Fruit fly (Drosophila melanogaster) whole organism, embryonic: Measurements from ENCODE around the gene CG42711.

Experiments
- ATbp ChIP-seq: fragments of 200-800 bp; sonication (Bioruptor generic); optimal IDR thresholded peaks from 2 replicates; lab custom pipeline; 2017; ENCODE audit warnings: missing biosample characterization, mild to moderate bottlenecking, missing genetic modification characterization, missing genetic modification reagents
- B-H1 ChIP-seq: fragments of 200-800 bp; sonication (Bioruptor generic); IDR thresholded peaks from 3 replicates; pipeline ENCODE4 v1.3.6; 2022; ENCODE audit warnings: missing biosample characterization, missing genetic modification characterization
- CG12219 ChIP-seq: fragments of 200-800 bp; sonication (Bioruptor generic); optimal IDR thresholded peaks from 3 replicates; lab custom pipeline; 2018; ENCODE audit warnings: missing biosample characterization, mild to moderate bottlenecking, missing genetic modification characterization
- CG12659 ChIP-seq: fragments of 200-800 bp; sonication (Bioruptor generic); optimal IDR thresholded peaks from 3 replicates; lab custom pipeline; 2017; ENCODE audit warnings: mild to moderate bottlenecking, missing biosample characterization, missing genetic modification reagents, missing genetic modification characterization
- CG13894 ChIP-seq: fragments of 200-800 bp; sonication (Bioruptor generic); optimal IDR thresholded peaks from 3 replicates; lab custom pipeline; 2018; ENCODE audit warnings: missing biosample characterization, mild to moderate bottlenecking, missing genetic modification characterization, moderate library complexity
- CG15696 ChIP-seq: fragments of 200-800 bp; sonication (Bioruptor generic); optimal IDR thresholded peaks from 2 replicates; lab custom pipeline; 2019; ENCODE audit warnings: missing biosample characterization, mild to moderate bottlenecking, missing genetic modification characterization, moderate library complexity
- CG17385 ChIP-seq: fragments of 200-800 bp; sonication (Bioruptor generic); optimal IDR thresholded peaks from 3 replicates; lab custom pipeline; 2018; ENCODE audit warnings: missing biosample characterization, mild to moderate bottlenecking, missing genetic modification characterization
- CG2678 ChIP-seq: fragments of 200-800 bp; sonication (Bioruptor generic); optimal IDR thresholded peaks from 3 replicates; lab custom pipeline; 2019; ENCODE audit warnings: missing biosample characterization, mild to moderate bottlenecking, missing genetic modification characterization, moderate library complexity
- CG31388 ChIP-seq: fragments of 200-800 bp; sonication (Bioruptor generic); optimal IDR thresholded peaks from 2 replicates; lab custom pipeline; 2016; ENCODE audit warnings: missing biosample characterization, missing genetic modification characterization
- CG31441 ChIP-seq: fragments of 200-800 bp; sonication (Bioruptor generic); IDR thresholded peaks from 2 replicates; pipeline ENCODE4 v1.3.6; 2022; ENCODE audit warnings: missing biosample characterization, missing genetic modification characterization
- CG3281 ChIP-seq: fragments of 200-800 bp; sonication (Bioruptor generic); optimal IDR thresholded peaks from 3 replicates; lab custom pipeline; 2017; ENCODE audit warnings: missing biosample characterization, mild to moderate bottlenecking, missing genetic modification characterization
- CG3995 ChIP-seq: fragments of 200-800 bp; sonication (Bioruptor generic); optimal IDR thresholded peaks from 3 replicates; lab custom pipeline; 2016; ENCODE audit warnings: missing biosample characterization, missing genetic modification characterization
- CG4328 ChIP-seq: fragments of 200-800 bp; sonication (Bioruptor generic); optimal IDR thresholded peaks from 3 replicates; lab custom pipeline; 2017; ENCODE audit warnings: missing biosample characterization, missing genetic modification reagents, missing genetic modification characterization
- CG4617 ChIP-seq: fragments of 200-800 bp; sonication (Bioruptor generic); optimal IDR thresholded peaks from 3 replicates; lab custom pipeline; 2016; ENCODE audit warnings: missing biosample characterization, missing genetic modification characterization, borderline replicate concordance
- CG7987 ChIP-seq: fragments of 200-800 bp; sonication (Bioruptor generic); optimal IDR thresholded peaks from 2 replicates; lab custom pipeline; 2018; ENCODE audit warnings: missing biosample characterization, mild to moderate bottlenecking, missing genetic modification characterization, moderate library complexity
- Chrac-16 ChIP-seq: fragments of 200-800 bp; sonication (Bioruptor generic); optimal IDR thresholded peaks from 3 replicates; lab custom pipeline; 2016; ENCODE audit warnings: missing biosample characterization, missing genetic modification characterization
- CkIIα-i1 ChIP-seq: fragments of 200-800 bp; sonication (Bioruptor generic); IDR thresholded peaks from 2 replicates; pipeline ENCODE4 v1.3.6; 2022; ENCODE audit warnings: missing biosample characterization, missing genetic modification characterization
- CoRest ChIP-seq: fragments of 200-800 bp; sonication (Bioruptor generic); optimal IDR thresholded peaks from 3 replicates; lab custom pipeline; 2018; ENCODE audit warnings: missing biosample characterization, mild to moderate bottlenecking, missing genetic modification characterization, moderate library complexity
- Dbx ChIP-seq: fragments of 200-800 bp; sonication (Bioruptor generic); IDR thresholded peaks from 3 replicates; pipeline ENCODE4 v1.3.6; 2022; ENCODE audit warnings: missing biosample characterization, missing genetic modification characterization
- Dfd ChIP-seq, 2 experiments: fragments of >200 bp; optimal IDR thresholded peaks; 2 replicates each; lab custom pipeline; 2017; ENCODE audit warnings: missing biosample characterization in 2 of 2, missing genetic modification characterization in 2 of 2
- Dp ChIP-seq: fragments of 200-800 bp; sonication (Bioruptor generic); optimal IDR thresholded peaks from 2 replicates; lab custom pipeline; 2018; ENCODE audit warnings: missing biosample characterization, mild to moderate bottlenecking, missing genetic modification characterization, moderate library complexity
- Ets65A ChIP-seq: fragments of 200-800 bp; sonication (Bioruptor generic); peaks from one replicate; lab custom pipeline; 2016; ENCODE audit warnings: missing biosample characterization, missing genetic modification characterization
- Gug ChIP-seq: fragments of 200-800 bp; sonication (Bioruptor generic); IDR thresholded peaks from 4 replicates; pipeline ENCODE4 v1.3.6; 2022; ENCODE audit warnings: missing biosample characterization, missing genetic modification characterization
- Hey ChIP-seq: fragments of 200-800 bp; sonication (Bioruptor generic); optimal IDR thresholded peaks from 3 replicates; lab custom pipeline; 2018; ENCODE audit warnings: missing biosample characterization, mild to moderate bottlenecking, missing genetic modification characterization
- Kr ChIP-seq: fragments of 200-800 bp; sonication (Bioruptor generic); optimal IDR thresholded peaks from 2 replicates; lab custom pipeline; 2017; ENCODE audit warnings: missing biosample characterization, mild to moderate bottlenecking, missing genetic modification characterization
- Med ChIP-seq: fragments of 200-800 bp; sonication (Bioruptor generic); peaks from one replicate; lab custom pipeline; 2016; ENCODE audit warnings: missing biosample characterization, missing genetic modification characterization, mild to moderate bottlenecking, inconsistent platforms, moderate library complexity
- Meics ChIP-seq: fragments of 200-800 bp; sonication (Bioruptor generic); optimal IDR thresholded peaks from 2 replicates; lab custom pipeline; 2017; ENCODE audit warnings: missing biosample characterization, mild to moderate bottlenecking, missing genetic modification characterization
- Optix ChIP-seq: fragments of 200-800 bp; sonication (Bioruptor generic); IDR thresholded peaks from 3 replicates; pipeline ENCODE4 v1.3.6; 2022; ENCODE audit warnings: missing biosample characterization, missing genetic modification characterization
- Pdp1 ChIP-seq, 2 experiments: fragments of 200-800 bp; sonication (Bioruptor generic); optimal IDR thresholded peaks; 3 replicates each; lab custom pipeline; 2016; ENCODE audit warnings: missing biosample characterization in 2 of 2, missing genetic modification characterization in 2 of 2, mild to moderate bottlenecking in 1 of 2, moderate library complexity in 1 of 2
- Rfx ChIP-seq: fragments of 200-800 bp; sonication (Bioruptor generic); IDR thresholded peaks from 2 replicates; pipeline ENCODE4 v1.3.6; 2022; ENCODE audit warnings: missing biosample characterization, missing genetic modification characterization
- chif ChIP-seq, 2 experiments: fragments of 200-800 bp; sonication (Bioruptor generic); optimal IDR thresholded peaks; 3 replicates each; lab custom pipeline; 2016; ENCODE audit warnings: missing biosample characterization in 2 of 2, missing genetic modification characterization in 2 of 2
- chinmo ChIP-seq: fragments of 200-800 bp; sonication (Bioruptor generic); IDR thresholded peaks from 4 replicates; pipeline ENCODE4 v1.3.6; 2022; ENCODE audit warnings: missing biosample characterization, missing genetic modification characterization; ENCODE audit not compliant: partially characterized antibody
- crc ChIP-seq: fragments of 200-800 bp; sonication (Bioruptor generic); optimal IDR thresholded peaks from 2 replicates; lab custom pipeline; 2016; ENCODE audit warnings: missing biosample characterization, missing genetic modification characterization
- exex ChIP-seq: fragments of 200-800 bp; sonication (Bioruptor generic); optimal IDR thresholded peaks from 4 replicates; lab custom pipeline; 2018; ENCODE audit warnings: missing biosample characterization, mild to moderate bottlenecking, missing genetic modification characterization, moderate library complexity
- gcm ChIP-seq: fragments of 200-800 bp; sonication (Bioruptor generic); optimal IDR thresholded peaks from 2 replicates; lab custom pipeline; 2019; ENCODE audit warnings: missing biosample characterization, mild to moderate bottlenecking, missing genetic modification characterization, moderate library complexity
- grn ChIP-seq: fragments of 200-800 bp; sonication (Bioruptor generic); optimal IDR thresholded peaks from 3 replicates; lab custom pipeline; 2017; ENCODE audit warnings: missing biosample characterization, missing genetic modification characterization
- gt ChIP-seq: fragments of 200-800 bp; sonication (Bioruptor generic); IDR thresholded peaks from 2 replicates; pipeline ENCODE4 v1.3.6; 2022; ENCODE audit warnings: missing biosample characterization, missing genetic modification characterization
- kah ChIP-seq: fragments of 200-800 bp; sonication (Bioruptor generic); optimal IDR thresholded peaks from 2 replicates; lab custom pipeline; 2018; ENCODE audit warnings: missing biosample characterization, mild to moderate bottlenecking, missing genetic modification characterization
- otp ChIP-seq: fragments of 200-800 bp; sonication (Bioruptor generic); IDR thresholded peaks from 3 replicates; pipeline ENCODE4, ENCODE4 v1.3.6; 2022; ENCODE audit warnings: missing biosample characterization, missing genetic modification characterization
- scrt ChIP-seq: fragments of 200-800 bp; sonication (Bioruptor generic); optimal IDR thresholded peaks from 2 replicates; lab custom pipeline; 2018; ENCODE audit warnings: missing biosample characterization, mild to moderate bottlenecking, missing genetic modification characterization, moderate library complexity
- sd ChIP-seq: fragments of 200-800 bp; sonication (Bioruptor generic); optimal IDR thresholded peaks from 3 replicates; lab custom pipeline; 2018; ENCODE audit warnings: missing biosample characterization, mild to moderate bottlenecking, missing genetic modification characterization, moderate library complexity
- sens ChIP-seq: fragments of 200-800 bp; sonication (Bioruptor generic); peaks from one replicate; lab custom pipeline; 2016; ENCODE audit warnings: missing biosample characterization, missing genetic modification characterization
- seq ChIP-seq: fragments of 200-800 bp; sonication (Bioruptor generic); IDR thresholded peaks from 2 replicates; pipeline ENCODE4 v1.3.6; 2022; ENCODE audit warnings: missing biosample characterization, missing genetic modification characterization
- slp2 ChIP-seq: fragments of 200-800 bp; sonication (Bioruptor generic); optimal IDR thresholded peaks from 2 replicates; lab custom pipeline; 2016; ENCODE audit warnings: missing biosample characterization, missing genetic modification characterization
- wdn ChIP-seq: fragments of 200-800 bp; sonication (Bioruptor generic); IDR thresholded peaks from 2 replicates; pipeline ENCODE4 v1.3.6; 2022; ENCODE audit warnings: missing biosample characterization, missing genetic modification characterization

The CG42711 gene

DNA sequence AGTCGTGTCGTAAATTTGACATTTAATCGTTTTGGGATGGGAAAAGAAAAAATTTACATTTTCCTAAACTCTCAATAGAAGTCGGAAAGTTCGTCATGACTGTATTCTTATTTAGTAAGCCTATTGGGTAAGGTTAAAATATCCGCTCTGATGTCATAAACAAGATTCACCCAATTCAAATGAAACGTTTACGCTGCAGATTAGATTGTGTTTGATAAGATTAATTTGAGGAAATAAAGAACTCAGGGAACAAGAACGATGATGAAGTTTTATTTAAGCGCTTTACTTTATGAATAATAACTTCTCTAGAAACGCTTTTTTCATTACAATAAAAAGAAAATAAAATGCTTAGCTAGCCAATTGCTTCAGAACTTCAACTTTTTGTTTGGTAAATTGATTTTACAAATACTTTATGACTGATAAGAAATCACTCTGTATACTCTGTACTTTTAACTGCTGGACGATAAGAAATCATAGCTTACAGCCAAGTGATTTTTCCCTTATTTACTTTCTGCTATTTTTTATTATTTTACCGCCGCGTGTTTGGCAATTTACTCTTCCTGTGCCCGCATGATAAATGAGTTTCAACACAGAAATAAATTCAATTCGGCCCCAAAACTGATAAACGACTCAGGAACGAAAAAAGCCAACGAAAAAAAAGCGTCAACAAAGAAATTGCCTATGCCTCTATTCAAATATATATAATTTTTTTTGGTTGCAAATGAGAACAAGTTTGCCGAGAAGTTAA, 44.7 kb downstream of the CG42711 start (continued):
- TF ChIP-seq CG4328 (GFP tag; lab: Kevin White, UChicago) (no peak), Chrac-16 (GFP tag; lab: Kevin White, UChicago) (no peak), wdn (GFP tag; lab: Robert Waterston, UW) (no peak), Dfd (GFP tag; optimal IDR thresholded peaks at IDR 0.05; lab: Kevin White, UChicago) (no peak), CG31388 (GFP tag; lab: Kevin White, UChicago) (no peak), ATbp (GFP tag; lab: Kevin White, UChicago) (peak; percentile 30), CG3995 (no peak), Kr (no peak), Dbx (GFP tag; lab: Robert Waterston, UW) (no peak), CG31441 (GFP tag; lab: Robert Waterston, UW) (no peak), CG12659 (no peak), CG17385 (GFP tag; lab: Kevin White, UChicago) (peak; percentile 13), otp (no peak), exex (peak; percentile 59), gcm (GFP tag; lab: Kevin White, UChicago) (peak; percentile 5), kah (GFP tag; lab: Kevin White, UChicago) (no peak), grn (peak; percentile 62)

DNA sequence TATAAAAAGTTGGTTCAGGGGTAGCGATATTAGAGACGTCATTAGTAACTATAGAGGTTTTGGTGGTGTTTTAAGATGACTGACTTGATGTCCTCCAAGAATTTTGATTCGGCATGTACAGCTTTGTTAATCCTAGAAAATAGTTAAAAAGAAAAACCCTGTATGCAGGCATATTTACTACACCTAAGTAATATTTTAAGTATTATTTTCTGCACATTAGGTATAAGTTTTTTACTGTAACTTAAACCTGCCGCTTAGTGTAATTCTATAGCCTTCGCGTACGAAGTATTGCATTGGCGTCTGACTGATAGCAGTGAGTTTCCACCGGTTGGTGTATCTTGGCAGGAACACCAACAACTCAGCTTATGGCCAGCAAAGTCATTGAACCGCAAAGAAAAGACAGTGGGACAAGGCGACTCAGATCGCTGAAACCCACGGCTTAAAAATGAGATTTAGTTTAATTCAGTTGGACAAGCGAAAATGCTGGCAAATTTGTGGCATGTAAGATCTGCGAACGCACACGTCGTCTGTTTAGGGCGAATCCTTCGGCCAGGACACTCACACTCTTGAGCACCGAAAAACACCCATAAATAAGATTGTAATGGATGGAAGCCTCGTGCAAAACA, 46.4 kb downstream of the CG42711 start:
- TF ChIP-seq Med (GFP tag; lab: Kevin White, UChicago) (peak; percentile 33), B-H1 (GFP tag; lab: Robert Waterston, UW) (no peak), Ets65A (peak; percentile 78), sens (GFP tag; lab: Kevin White, UChicago) (peak; percentile 26)

DNA sequence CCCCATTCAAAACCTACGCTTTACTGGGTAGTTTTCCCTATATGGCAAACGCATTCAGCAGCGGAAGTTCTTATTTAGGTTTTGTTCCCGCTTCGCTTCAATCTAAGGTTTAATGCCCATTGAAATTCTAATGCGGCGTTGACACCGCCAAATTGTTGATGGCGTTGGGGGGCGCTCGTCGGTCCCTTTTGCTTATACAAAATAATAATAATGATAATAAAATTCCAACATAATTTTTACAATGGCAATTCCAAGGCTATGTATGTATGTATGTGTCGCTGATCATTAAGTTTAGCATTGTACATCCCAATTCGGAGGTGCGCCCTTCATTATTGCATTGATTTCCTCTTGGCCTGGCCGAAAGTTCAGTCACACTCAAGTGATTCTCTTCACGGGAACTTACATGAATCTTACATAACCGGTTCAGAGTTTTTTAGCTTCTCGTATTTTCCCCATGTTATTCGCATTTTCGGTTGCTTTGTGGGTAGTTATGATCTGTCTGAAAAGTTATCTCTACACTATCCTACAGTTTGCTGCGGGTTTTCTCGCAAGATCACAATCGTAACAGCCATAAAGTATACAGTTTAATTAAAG, 47.0 kb downstream of the CG42711 start:
- TF ChIP-seq CG2678 (tag; lab: Kevin White, UChicago) (peak; percentile 19), Gug (no peak), Pdp1 (GFP tag; optimal IDR thresholded peaks at IDR 0.05; lab: Kevin White, UChicago) (peak in 1 of 2 experiments; percentile 56), chinmo (GFP tag; lab: Robert Waterston, UW) (0 out of 4 replicates have a peak, but pooled peaks have one; percentile 74), CG13894 (peak; percentile 70), chif (GFP tag; optimal IDR thresholded peaks at IDR 0.05; lab: Kevin White, UChicago) (no peak), sd (tag; lab: Kevin White, UChicago) (peak; percentile 61)

DNA sequence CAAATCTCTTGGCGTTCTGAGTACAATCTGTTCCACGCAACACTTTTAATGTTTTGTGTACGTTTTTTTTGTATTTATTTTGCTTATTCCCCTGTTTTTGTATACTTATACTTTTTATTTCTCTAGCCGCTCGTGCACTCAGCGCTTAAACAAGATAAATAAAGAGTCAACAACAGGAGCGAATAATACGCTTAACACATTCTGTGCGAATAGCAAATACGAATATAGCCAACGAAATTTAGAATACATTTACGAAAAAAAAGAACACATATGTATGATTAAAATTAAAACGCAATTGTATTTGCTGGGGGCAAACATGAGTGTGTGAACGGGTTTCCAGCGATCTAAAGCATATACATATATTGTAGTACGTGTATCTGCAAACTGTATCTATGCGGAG, 49.2 kb downstream of the CG42711 start:
- no peak for TF ChIP-seq CG15696 (tag; lab: Kevin White, UChicago)
- no peak for TF ChIP-seq Optix (GFP tag; lab: Robert Waterston, UW)
- TF ChIP-seq gt (GFP tag; lab: Robert Waterston, UW): no peak
- TF ChIP-seq CG12219 (GFP tag; lab: Kevin White, UChicago): no peak
- TF ChIP-seq slp2 (GFP tag; lab: Kevin White, UChicago): no peak
- peak; percentile 71 for TF ChIP-seq CG3281 (GFP tag; lab: Kevin White, UChicago)
- TF ChIP-seq crc (GFP tag; lab: Kevin White, UChicago): peak; percentile 3
- no peak for TF ChIP-seq seq
- peak; percentile 7 for TF ChIP-seq scrt
- TF ChIP-seq CoRest (tag; lab: Kevin White, UChicago): peak; percentile 18
- TF ChIP-seq CG7987: peak; percentile 19
- TF ChIP-seq Meics (GFP tag; lab: Kevin White, UChicago): peak; percentile 61
- TF ChIP-seq Hey (tag; lab: Kevin White, UChicago): no peak
- no peak for TF ChIP-seq CG4617 (GFP tag; lab: Kevin White, UChicago)
- no peak for TF ChIP-seq CkIIα-i1 (GFP tag; lab: Robert Waterston, UW)
- no peak for TF ChIP-seq Dp (GFP tag; lab: Kevin White, UChicago)
- TF ChIP-seq Rfx: peak; percentile 34; the same call in 1 of the 2 replicates
